Fruit fly (Drosophila melanogaster): ENCODE measurements around the gene CG34150.

dm6 chr3R:24812987-24813636 is 950 bp upstream of the CG34150 start:
- TF ChIP-seq CG11902 (GFP tag; optimal IDR thresholded peaks at IDR 0.05) = no peak
- TF ChIP-seq CG9139 (GFP tag; optimal IDR thresholded peaks at IDR 0.05) = no peak
- no peak for TF ChIP-seq CG16779 (tag; optimal IDR thresholded peaks at IDR 0.05)
- no peak for TF ChIP-seq CG32006 (GFP tag; optimal IDR thresholded peaks at IDR 0.05)
- TF ChIP-seq Met (GFP tag; optimal IDR thresholded peaks at IDR 0.05) = no peak
- TF ChIP-seq CG8632 (GFP tag; optimal IDR thresholded peaks at IDR 0.05) = no peak
- no peak for TF ChIP-seq fd85E (GFP tag; optimal IDR thresholded peaks at IDR 0.05)
- TF ChIP-seq CG4318 (GFP tag; optimal IDR thresholded peaks at IDR 0.05) = no peak
- no peak for TF ChIP-seq CG6854 (GFP tag; optimal IDR thresholded peaks at IDR 0.05)
- no peak for TF ChIP-seq OdsH (GFP tag; optimal IDR thresholded peaks at IDR 0.05)
- no peak for TF ChIP-seq Sox15 (GFP tag; optimal IDR thresholded peaks at IDR 0.05)
